Fruit fly (Drosophila melanogaster) whole organism, prepupa: Measurements from ENCODE around the gene CG7631.
"Not testable (repeated sequence)": the region's sequence is repeated elsewhere in the genome, so short reads cannot be mapped to it uniquely, and the experiment has no call there.

ENCODE experiments used
- Blimp-1 ChIP-seq: fragments of 200-800 bp; sonication (Bioruptor generic); optimal IDR thresholded peaks from 3 replicates; lab custom pipeline; 2017; ENCODE audit warnings: missing biosample characterization, missing genetic modification characterization, mild to moderate bottlenecking, moderate library complexity, missing genetic modification reagents
- CG31627 ChIP-seq: fragments of 200-800 bp; sonication (Bioruptor generic); optimal IDR thresholded peaks from 3 replicates; lab custom pipeline; 2016; ENCODE audit warnings: missing biosample characterization, missing genetic modification characterization
- Sox102F ChIP-seq: fragments of 200-800 bp; sonication (Bioruptor generic); optimal IDR thresholded peaks from 2 replicates; lab custom pipeline; 2016; ENCODE audit warnings: missing biosample characterization, mild to moderate bottlenecking, missing genetic modification characterization
- svp ChIP-seq: fragments of 200-800 bp; sonication (Bioruptor generic); peaks from one replicate; lab custom pipeline; 2016; ENCODE audit warnings: missing biosample characterization, missing genetic modification characterization

DNA sequence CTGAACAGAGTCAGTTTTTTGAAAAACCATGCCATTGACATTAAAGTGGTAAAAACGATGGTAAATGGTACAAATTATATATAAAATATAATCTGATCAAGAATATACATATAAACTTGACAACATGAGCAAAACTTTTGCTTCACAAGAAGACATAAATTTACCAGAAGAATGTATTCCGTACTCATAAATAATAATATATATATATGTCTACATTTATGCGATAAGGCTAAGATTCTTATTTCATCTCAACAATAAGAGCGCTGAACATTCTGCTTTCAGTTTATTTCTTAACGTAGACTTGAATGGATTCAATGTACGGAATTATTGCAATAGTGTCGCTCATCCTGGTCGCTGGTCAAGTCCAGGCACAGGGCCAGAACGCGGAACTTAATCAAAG, 32.3 kb downstream of the CG7631 start, which contains the start of gene CG18477:
- not testable (repeated sequence) for TF ChIP-seq CG31627 (GFP tag; lab: Kevin White, UChicago); Blimp-1; svp (GFP tag; lab: Kevin White, UChicago); Sox102F
